Fruit fly (Drosophila melanogaster) whole organism, embryonic: Measurements from ENCODE around the gene ghi.

Experiments
- Bteb2 ChIP-seq: fragments of 200-800 bp; sonication (Bioruptor generic); optimal IDR thresholded peaks from 2 replicates; lab custom pipeline; 2016; ENCODE audit warnings: missing biosample characterization, missing genetic modification characterization
- CG10431 ChIP-seq: fragments of 200-800 bp; sonication (Bioruptor generic); optimal IDR thresholded peaks from 3 replicates; lab custom pipeline; 2018; ENCODE audit warnings: missing biosample characterization, mild to moderate bottlenecking, missing genetic modification characterization
- CG12769 ChIP-seq: fragments of 200-800 bp; sonication (Bioruptor generic); optimal IDR thresholded peaks from 2 replicates; lab custom pipeline; 2019; ENCODE audit warnings: missing biosample characterization, mild to moderate bottlenecking, missing genetic modification characterization, moderate library complexity
- CG13296 ChIP-seq: fragments of 200-800 bp; sonication (Bioruptor generic); optimal IDR thresholded peaks from 3 replicates; lab custom pipeline; 2018; ENCODE audit warnings: missing biosample characterization, mild to moderate bottlenecking, missing genetic modification characterization
- CG13894 ChIP-seq: fragments of 200-800 bp; sonication (Bioruptor generic); optimal IDR thresholded peaks from 3 replicates; lab custom pipeline; 2018; ENCODE audit warnings: missing biosample characterization, mild to moderate bottlenecking, missing genetic modification characterization, moderate library complexity
- CG14441 ChIP-seq: fragments of 200-800 bp; sonication (Bioruptor generic); IDR thresholded peaks from 2 replicates; pipeline ENCODE4 v1.3.6; 2022; ENCODE audit warnings: missing biosample characterization, missing genetic modification characterization
- CG15514 ChIP-seq: fragments of 200-800 bp; sonication (Bioruptor generic); optimal IDR thresholded peaks from 3 replicates; lab custom pipeline; 2017; ENCODE audit warnings: missing biosample characterization, missing genetic modification characterization, mild to moderate bottlenecking, moderate library complexity, missing genetic modification reagents
- CG31441 ChIP-seq: fragments of 200-800 bp; sonication (Bioruptor generic); IDR thresholded peaks from 2 replicates; pipeline ENCODE4 v1.3.6; 2022; ENCODE audit warnings: missing biosample characterization, missing genetic modification characterization
- CG33557 ChIP-seq: fragments of 200-800 bp; sonication (Bioruptor generic); optimal IDR thresholded peaks from 2 replicates; lab custom pipeline; 2019; ENCODE audit warnings: missing biosample characterization, mild to moderate bottlenecking, missing genetic modification characterization, moderate library complexity
- CG42726 ChIP-seq: fragments of 200-800 bp; sonication (Bioruptor generic); IDR thresholded peaks from 2 replicates; pipeline ENCODE4 v1.3.6; 2022; ENCODE audit warnings: missing biosample characterization, missing genetic modification characterization; ENCODE audit not compliant: partially characterized antibody
- CG4360 ChIP-seq: fragments of 200-800 bp; sonication (Bioruptor generic); IDR thresholded peaks from 2 replicates; pipeline ENCODE4 v1.3.6; 2022; ENCODE audit warnings: missing biosample characterization, missing genetic modification characterization
- CG7963 ChIP-seq: fragments of 200-800 bp; sonication (Bioruptor generic); IDR thresholded peaks from 3 replicates; pipeline ENCODE4 v1.3.6; 2022; ENCODE audit warnings: missing biosample characterization, missing genetic modification characterization; ENCODE audit not compliant: partially characterized antibody
- CG8290 ChIP-seq, 3 experiments: fragments of 200-800 bp; sonication (Bioruptor generic); optimal IDR thresholded peaks; 2 replicates each; lab custom pipeline; 2016 to 2019; ENCODE audit warnings: missing biosample characterization in 3 of 3, missing genetic modification characterization in 3 of 3, mild to moderate bottlenecking in 2 of 3, moderate library complexity in 1 of 3
- CG8388 ChIP-seq: fragments of 200-800 bp; sonication (Bioruptor generic); optimal IDR thresholded peaks from 2 replicates; lab custom pipeline; 2019; ENCODE audit warnings: missing biosample characterization, mild to moderate bottlenecking, missing genetic modification characterization, moderate library complexity
- CG8765 ChIP-seq: fragments of 200-800 bp; sonication (Bioruptor generic); IDR thresholded peaks from 2 replicates; pipeline ENCODE4 v1.3.6; 2022; ENCODE audit warnings: missing biosample characterization, missing genetic modification characterization
- CrebB ChIP-seq: fragments of 200-800 bp; sonication (Bioruptor generic); optimal IDR thresholded peaks from 3 replicates; lab custom pipeline; 2018; ENCODE audit warnings: missing biosample characterization, mild to moderate bottlenecking, missing genetic modification characterization
- Doc3 ChIP-seq: fragments of 200-800 bp; sonication (Bioruptor generic); IDR thresholded peaks from 3 replicates; pipeline ENCODE4 v1.3.6; 2022; ENCODE audit warnings: missing biosample characterization, missing genetic modification characterization; ENCODE audit not compliant: partially characterized antibody
- Elba2 ChIP-seq: fragments of 200-800 bp; sonication (Bioruptor generic); optimal IDR thresholded peaks from 3 replicates; lab custom pipeline; 2016; ENCODE audit warnings: missing biosample characterization, missing genetic modification characterization
- Fer1 ChIP-seq: fragments of 200-800 bp; sonication (Bioruptor generic); optimal IDR thresholded peaks from 2 replicates; lab custom pipeline; 2017; ENCODE audit warnings: missing biosample characterization, mild to moderate bottlenecking, missing genetic modification characterization
- Gsc ChIP-seq: fragments of 200-800 bp; sonication (Bioruptor generic); IDR thresholded peaks from 2 replicates; pipeline ENCODE4 v1.3.6; 2022; ENCODE audit warnings: missing biosample characterization, missing genetic modification characterization
- HLH54F ChIP-seq: fragments of 200-800 bp; sonication (Bioruptor generic); optimal IDR thresholded peaks from 3 replicates; lab custom pipeline; 2016; ENCODE audit warnings: missing biosample characterization, missing genetic modification characterization
- Hey ChIP-seq: fragments of 200-800 bp; sonication (Bioruptor generic); optimal IDR thresholded peaks from 3 replicates; lab custom pipeline; 2018; ENCODE audit warnings: missing biosample characterization, mild to moderate bottlenecking, missing genetic modification characterization
- Jarid2 ChIP-seq: fragments of 200-800 bp; sonication (Bioruptor generic); optimal IDR thresholded peaks from 3 replicates; lab custom pipeline; 2017; ENCODE audit warnings: mild to moderate bottlenecking, missing biosample characterization, missing genetic modification reagents, missing genetic modification characterization
- Opbp ChIP-seq: fragments of 200-800 bp; sonication (Bioruptor generic); IDR thresholded peaks from 3 replicates; pipeline ENCODE4 v1.3.6; 2022; ENCODE audit warnings: missing biosample characterization, missing genetic modification characterization; ENCODE audit not compliant: partially characterized antibody
- Pdp1 ChIP-seq, 2 experiments: fragments of 200-800 bp; sonication (Bioruptor generic); optimal IDR thresholded peaks; 3 replicates each; lab custom pipeline; 2016; ENCODE audit warnings: missing biosample characterization in 2 of 2, missing genetic modification characterization in 2 of 2, mild to moderate bottlenecking in 1 of 2, moderate library complexity in 1 of 2
- Sox100B ChIP-seq: fragments of 200-800 bp; sonication (Bioruptor generic); optimal IDR thresholded peaks from 3 replicates; lab custom pipeline; 2018; ENCODE audit warnings: missing biosample characterization, mild to moderate bottlenecking, missing genetic modification characterization
- ase ChIP-seq: fragments of 200-800 bp; sonication (Bioruptor generic); IDR thresholded peaks from 3 replicates; pipeline ENCODE4 v1.3.6; 2022; ENCODE audit warnings: missing biosample characterization, missing genetic modification characterization
- bsh ChIP-seq, 2 experiments: fragments of 200-800 bp; sonication (Bioruptor generic); optimal IDR thresholded peaks; 2 replicates each; lab custom pipeline; 2017 to 2018; ENCODE audit warnings: mild to moderate bottlenecking in 2 of 2, missing biosample characterization in 2 of 2, missing genetic modification characterization in 2 of 2, moderate library complexity in 1 of 2
- cg ChIP-seq: fragments of 200-800 bp; sonication (Bioruptor generic); optimal IDR thresholded peaks from 3 replicates; lab custom pipeline; 2019; ENCODE audit warnings: missing biosample characterization, mild to moderate bottlenecking, missing genetic modification characterization, moderate library complexity
- chinmo ChIP-seq: fragments of 200-800 bp; sonication (Bioruptor generic); IDR thresholded peaks from 4 replicates; pipeline ENCODE4 v1.3.6; 2022; ENCODE audit warnings: missing biosample characterization, missing genetic modification characterization; ENCODE audit not compliant: partially characterized antibody
- exex ChIP-seq: fragments of 200-800 bp; sonication (Bioruptor generic); optimal IDR thresholded peaks from 4 replicates; lab custom pipeline; 2018; ENCODE audit warnings: missing biosample characterization, mild to moderate bottlenecking, missing genetic modification characterization, moderate library complexity
- fd96Cb ChIP-seq: fragments of 200-800 bp; sonication (Bioruptor generic); optimal IDR thresholded peaks from 2 replicates; lab custom pipeline; 2018; ENCODE audit warnings: missing biosample characterization, mild to moderate bottlenecking, missing genetic modification characterization, moderate library complexity
- gcm ChIP-seq: fragments of 200-800 bp; sonication (Bioruptor generic); optimal IDR thresholded peaks from 2 replicates; lab custom pipeline; 2019; ENCODE audit warnings: missing biosample characterization, mild to moderate bottlenecking, missing genetic modification characterization, moderate library complexity
- hbn ChIP-seq: fragments of 200-800 bp; sonication (Bioruptor generic); IDR thresholded peaks from 2 replicates; pipeline ENCODE4 v1.3.6; 2022; ENCODE audit warnings: missing biosample characterization, missing genetic modification characterization; ENCODE audit not compliant: partially characterized antibody
- kah ChIP-seq: fragments of 200-800 bp; sonication (Bioruptor generic); optimal IDR thresholded peaks from 2 replicates; lab custom pipeline; 2018; ENCODE audit warnings: missing biosample characterization, mild to moderate bottlenecking, missing genetic modification characterization
- lmd ChIP-seq: fragments of 200-800 bp; sonication (Bioruptor generic); IDR thresholded peaks from 2 replicates; pipeline ENCODE4 v1.3.6; 2022; ENCODE audit warnings: missing biosample characterization, missing genetic modification characterization
- nau ChIP-seq: fragments of 200-800 bp; sonication (Bioruptor generic); optimal IDR thresholded peaks from 3 replicates; lab custom pipeline; 2017; ENCODE audit warnings: missing biosample characterization, mild to moderate bottlenecking, missing genetic modification characterization, missing genetic modification reagents
- nom ChIP-seq: fragments of 200-800 bp; sonication (Bioruptor generic); optimal IDR thresholded peaks from 2 replicates; lab custom pipeline; 2017; ENCODE audit warnings: missing biosample characterization, missing genetic modification characterization, mild to moderate bottlenecking, moderate library complexity, missing genetic modification reagents
- oc ChIP-seq: fragments of 200-800 bp; sonication (Bioruptor generic); optimal IDR thresholded peaks from 2 replicates; lab custom pipeline; 2018; ENCODE audit warnings: missing biosample characterization, mild to moderate bottlenecking, missing genetic modification characterization, moderate library complexity
- pum ChIP-seq: fragments of 200-800 bp; sonication (Bioruptor generic); optimal IDR thresholded peaks from 2 replicates; lab custom pipeline; 2016; ENCODE audit warnings: missing biosample characterization, missing genetic modification characterization
- ranshi ChIP-seq: fragments of 200-800 bp; sonication (Bioruptor generic); IDR thresholded peaks from 2 replicates; pipeline ENCODE4 v1.3.6; 2022; ENCODE audit warnings: missing biosample characterization, missing genetic modification characterization
- shn ChIP-seq: fragments of 200-800 bp; sonication (Bioruptor generic); optimal IDR thresholded peaks from 3 replicates; lab custom pipeline; 2016; ENCODE audit warnings: missing biosample characterization, missing genetic modification characterization
- sna ChIP-seq: fragments of 200-800 bp; sonication (Bioruptor generic); IDR thresholded peaks from 2 replicates; pipeline ENCODE4 v1.3.6; 2022; ENCODE audit warnings: missing biosample characterization, missing genetic modification characterization; ENCODE audit not compliant: partially characterized antibody
- tap ChIP-seq: fragments of 200-800 bp; optimal IDR thresholded peaks from 3 replicates; lab custom pipeline; 2019; ENCODE audit warnings: missing biosample characterization, mild to moderate bottlenecking, missing genetic modification characterization, moderate library complexity
- unpg ChIP-seq: fragments of 200-800 bp; sonication (Bioruptor generic); optimal IDR thresholded peaks from 3 replicates; lab custom pipeline; 2018; ENCODE audit warnings: missing biosample characterization, mild to moderate bottlenecking, missing genetic modification characterization, moderate library complexity

The ghi gene

DNA sequence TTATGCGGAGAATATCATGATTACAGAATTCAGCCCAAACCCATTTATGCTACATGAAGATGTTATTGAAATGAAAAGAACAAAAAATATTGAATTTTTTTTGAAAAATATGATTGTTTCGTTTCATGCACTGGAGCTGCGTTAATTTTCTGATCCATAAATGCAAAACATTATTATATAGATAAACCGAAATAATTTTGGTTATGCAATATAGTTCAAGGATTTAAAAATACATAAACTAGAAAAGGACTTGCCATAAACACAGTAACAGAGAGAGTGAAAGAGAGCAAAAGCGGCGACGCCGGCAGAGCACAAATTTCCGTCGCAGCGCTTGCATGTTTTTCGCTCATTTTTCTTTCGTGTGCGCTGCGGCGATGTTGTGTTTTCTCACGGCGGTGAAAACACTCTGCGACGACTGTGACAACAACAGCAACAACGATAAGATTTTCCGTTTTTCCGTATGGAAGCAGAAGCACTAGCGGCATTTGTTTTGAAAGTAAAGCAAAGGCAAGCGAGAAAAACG, 10.6 kb downstream of the ghi start (continued):
- TF ChIP-seq CG10431 (peak; percentile 79), CG13296 (GFP tag; lab: Kevin White, UChicago) (peak; percentile 93), CrebB (tag; lab: Kevin White, UChicago) (peak; percentile 80), ranshi (0 out of 2 replicates have a peak, but pooled peaks have one; percentile 64), tap (peak; percentile 86), CG7963 (GFP tag; lab: Robert Waterston, UW) (no peak), Doc3 (GFP tag; lab: Robert Waterston, UW) (no peak; the same call in 2 of the 3 replicates), shn (GFP tag; lab: Kevin White, UChicago) (peak; percentile 69), CG15514 (GFP tag; lab: Kevin White, UChicago) (peak; percentile 60), oc (tag; lab: Kevin White, UChicago) (peak; percentile 79), pum (GFP tag; lab: Kevin White, UChicago) (peak; percentile 72), CG12769 (tag; lab: Kevin White, UChicago) (peak; percentile 52), HLH54F (GFP tag; lab: Kevin White, UChicago) (peak; percentile 55)

DNA sequence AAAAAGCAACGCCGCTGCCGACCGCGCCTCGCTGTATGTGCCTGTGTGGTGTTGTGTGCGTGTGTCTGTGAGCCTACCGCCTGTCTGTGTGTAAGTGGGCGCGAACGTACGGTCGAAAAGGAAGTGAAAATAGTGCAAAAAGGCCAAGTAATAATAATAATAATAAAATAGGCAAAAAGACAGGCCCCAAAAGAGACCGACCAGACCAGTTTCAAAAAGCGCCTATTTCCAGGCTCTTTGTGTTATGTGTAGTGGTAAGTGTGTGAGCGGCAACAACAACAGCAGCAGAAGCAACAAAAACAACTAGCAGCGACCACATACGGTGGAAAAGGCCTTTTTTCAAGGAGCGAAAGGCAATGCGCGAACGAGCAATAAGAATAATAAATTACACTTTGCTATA, 11.1 kb downstream of the ghi start:
- no peak for TF ChIP-seq CG8388 (GFP tag; lab: Kevin White, UChicago)
- TF ChIP-seq bsh (GFP tag; optimal IDR thresholded peaks at IDR 0.05; lab: Kevin White, UChicago): peak in 1 of 2 experiments; percentile 20
- TF ChIP-seq nau: no peak
- no peak for TF ChIP-seq Fer1 (GFP tag; lab: Kevin White, UChicago)
- TF ChIP-seq chinmo (GFP tag; lab: Robert Waterston, UW): 0 out of 4 replicates have a peak, but pooled peaks have one; percentile 49
- TF ChIP-seq nom (GFP tag; lab: Kevin White, UChicago): peak; percentile 92
- no peak for TF ChIP-seq CG13894 (tag; lab: Kevin White, UChicago)
- TF ChIP-seq CG4360 (GFP tag; lab: Robert Waterston, UW): peak; percentile 69
- peak; percentile 86 for TF ChIP-seq cg
- TF ChIP-seq Elba2 (GFP tag; lab: Kevin White, UChicago): peak; percentile 49
- TF ChIP-seq CG31441 (GFP tag; lab: Robert Waterston, UW): no peak

DNA sequence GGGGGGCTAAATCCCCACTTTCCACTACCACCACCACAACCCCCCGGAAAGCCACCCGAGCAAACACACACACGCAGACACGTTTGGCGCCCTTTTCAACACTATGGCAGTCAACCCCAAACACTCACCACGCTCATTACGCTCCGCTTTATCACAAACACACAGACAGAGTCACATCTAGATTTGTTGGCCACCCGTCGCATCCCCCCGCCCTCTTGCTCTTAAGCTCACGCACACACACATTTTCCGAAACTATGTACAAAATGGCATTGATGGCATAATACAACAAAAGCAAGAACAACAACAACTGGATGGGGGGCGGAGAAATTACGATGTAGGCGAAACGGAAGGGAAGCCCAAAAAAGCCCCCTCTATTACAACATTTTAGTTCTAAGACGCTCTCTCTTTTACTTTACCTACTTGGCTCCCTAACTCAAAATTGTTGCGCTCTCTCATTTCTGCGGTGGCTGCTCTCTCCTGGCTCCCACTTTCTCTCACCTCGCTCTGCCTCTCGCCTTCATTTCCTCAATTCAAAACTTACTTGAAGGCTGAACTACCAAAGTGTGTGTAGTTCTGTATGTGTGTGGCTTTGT, 14.1 kb downstream of the ghi start:
- peak; percentile 30 for TF ChIP-seq Hey (tag; lab: Kevin White, UChicago)
- TF ChIP-seq fd96Cb: no peak
- TF ChIP-seq sna (GFP tag; lab: Robert Waterston, UW): no peak
- no peak for TF ChIP-seq CG14441
- no peak for TF ChIP-seq CG8290 (GFP tag; optimal IDR thresholded peaks at IDR 0.05; lab: Kevin White, UChicago)
- peak; percentile 10 to 50 for TF ChIP-seq CG8290 (tag; optimal IDR thresholded peaks at IDR 0.05; lab: Kevin White, UChicago)
- TF ChIP-seq exex (tag; lab: Kevin White, UChicago): peak; percentile 16
- TF ChIP-seq Sox100B: no peak
- TF ChIP-seq Opbp (GFP tag; lab: Robert Waterston, UW): no peak
- no peak for TF ChIP-seq CG8765
- TF ChIP-seq Bteb2 (GFP tag; lab: Kevin White, UChicago): no peak
- peak; percentile 34 for TF ChIP-seq lmd (GFP tag; lab: Robert Waterston, UW)
- TF ChIP-seq CG42726 (GFP tag; lab: Robert Waterston, UW): 0 out of 2 replicates have a peak, but pooled peaks have one; percentile 36
- TF ChIP-seq unpg (GFP tag; lab: Kevin White, UChicago): no peak
- no peak for TF ChIP-seq ase (GFP tag; lab: Robert Waterston, UW)
- peak; percentile 23; the same call in 1 of the 2 replicates for TF ChIP-seq hbn
- TF ChIP-seq Jarid2: peak; percentile 13
- TF ChIP-seq gcm: no peak
- TF ChIP-seq kah: peak; percentile 43
- TF ChIP-seq CG33557: peak; percentile 1
- peak in 1 of 2 experiments; percentile 88 for TF ChIP-seq Pdp1 (GFP tag; optimal IDR thresholded peaks at IDR 0.05; lab: Kevin White, UChicago)
- no peak for TF ChIP-seq Gsc (GFP tag; lab: Robert Waterston, UW)
